Fruit fly (Drosophila melanogaster): ENCODE measurements around the gene ND-42.

ND-42 gene

DNA sequence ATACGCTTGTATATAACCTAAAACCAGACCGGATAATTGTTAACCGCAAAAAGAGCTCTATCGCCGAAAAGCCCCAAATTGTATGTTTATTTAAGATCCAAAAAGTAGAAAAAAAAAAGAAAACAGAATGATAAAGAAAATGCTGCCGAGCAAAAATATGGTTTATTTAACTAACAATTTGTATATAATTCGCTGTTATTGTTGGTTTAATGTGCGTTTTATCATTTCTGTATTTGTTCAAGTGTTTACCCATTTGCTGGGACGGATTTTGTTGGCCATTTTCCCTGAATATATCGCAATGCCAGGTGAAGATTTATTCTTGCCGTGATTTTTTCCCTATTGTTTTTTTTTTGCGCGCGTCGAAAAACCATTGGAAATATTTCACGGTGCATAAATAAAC lies 29.6 kb downstream of the ND-42 start (continued):
- TF ChIP-seq CG10147 (GFP tag; optimal IDR thresholded peaks at IDR 0.05), result peak; percentile 4
- TF ChIP-seq CG17912 (GFP tag; optimal IDR thresholded peaks at IDR 0.05), result no peak
- TF ChIP-seq Nf-YC (tag; optimal IDR thresholded peaks at IDR 0.05), result no peak
- TF ChIP-seq Oli (tag; optimal IDR thresholded peaks at IDR 0.05), result no peak
- TF ChIP-seq trh (GFP tag; optimal IDR thresholded peaks at IDR 0.05), result no peak
- no peak for TF ChIP-seq nerfin-2 (GFP tag; IDR thresholded peaks at IDR 0.05; ENCODE audit: partially characterized antibody)
- no peak for TF ChIP-seq Hr39 (optimal IDR thresholded peaks at IDR 0.05)
- no peak for TF ChIP-seq CG7372 (GFP tag; IDR thresholded peaks at IDR 0.05)
- TF ChIP-seq knrl (GFP tag; IDR thresholded peaks at IDR 0.05; ENCODE audit: partially characterized antibody), result no peak

DNA sequence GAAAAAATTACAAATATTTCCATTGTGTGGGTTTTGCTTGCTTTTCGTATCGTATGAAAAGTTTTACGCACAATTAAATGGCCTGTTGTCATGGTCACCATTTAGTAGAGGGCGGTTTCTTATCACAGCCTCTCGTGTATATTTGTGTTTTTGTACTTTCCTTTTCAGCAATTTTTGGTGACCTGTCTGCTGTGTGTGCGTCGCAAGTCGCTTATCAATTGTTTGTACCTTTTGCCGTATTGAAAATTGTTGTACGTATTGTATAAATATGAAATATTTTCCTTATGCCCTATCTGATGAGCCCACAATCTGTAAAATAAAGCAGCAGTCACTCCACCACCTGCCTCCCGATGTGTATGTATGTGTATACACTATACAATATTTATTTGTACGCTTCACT lies 38.9 kb downstream of the ND-42 start:
- TF ChIP-seq shn (GFP tag; optimal IDR thresholded peaks at IDR 0.05), result no peak
- TF ChIP-seq Meics (GFP tag; optimal IDR thresholded peaks at IDR 0.05), result no peak
- TF ChIP-seq Hmr (GFP tag; optimal IDR thresholded peaks at IDR 0.05), result no peak
- TF ChIP-seq CG3281 (GFP tag; optimal IDR thresholded peaks at IDR 0.05), result peak; percentile 5
- no peak for TF ChIP-seq fru (optimal IDR thresholded peaks at IDR 0.05)
- no peak for TF ChIP-seq CG6683 (GFP tag; optimal IDR thresholded peaks at IDR 0.05)
- no peak for TF ChIP-seq ERR (GFP tag; optimal IDR thresholded peaks at IDR 0.05)
- TF ChIP-seq stwl (tag; optimal IDR thresholded peaks at IDR 0.05), result peak; percentile 33
- peak; percentile 14 for TF ChIP-seq CG2202 (tag; optimal IDR thresholded peaks at IDR 0.05)
- no peak for TF ChIP-seq CG9817 (tag; optimal IDR thresholded peaks at IDR 0.05)
- TF ChIP-seq dysf (GFP tag; IDR thresholded peaks at IDR 0.05), result no peak
- TF ChIP-seq chm (GFP tag; IDR thresholded peaks at IDR 0.05), result peak; percentile 38; the same call in 1 of the 2 replicates
- TF ChIP-seq ATbp (GFP tag; optimal IDR thresholded peaks at IDR 0.05), result no peak
- TF ChIP-seq Med (GFP tag), result peak; percentile 12
- TF ChIP-seq CG12659 (GFP tag; optimal IDR thresholded peaks at IDR 0.05), result no peak
- TF ChIP-seq btn (GFP tag; optimal IDR thresholded peaks at IDR 0.05), result no peak
- TF ChIP-seq sim (GFP tag; IDR thresholded peaks at IDR 0.05), result no peak
- no peak for TF ChIP-seq CG10366 (GFP tag; IDR thresholded peaks at IDR 0.05)
- peak; percentile 23 for TF ChIP-seq CG10274 (GFP tag; optimal IDR thresholded peaks at IDR 0.05)
- TF ChIP-seq CG1647 (GFP tag; optimal IDR thresholded peaks at IDR 0.05), result no peak
- no peak for TF ChIP-seq vvl (GFP tag; IDR thresholded peaks at IDR 0.05)
- no peak for TF ChIP-seq D19A (tag; optimal IDR thresholded peaks at IDR 0.05)
- TF ChIP-seq emc (GFP tag; optimal IDR thresholded peaks at IDR 0.05), result no peak
- TF ChIP-seq sens-2 (GFP tag; IDR thresholded peaks at IDR 0.05), result no peak
- TF ChIP-seq HHEX (GFP tag; optimal IDR thresholded peaks at IDR 0.05), result no peak
- TF ChIP-seq Dp (GFP tag; optimal IDR thresholded peaks at IDR 0.05), result no peak
- TF ChIP-seq CG8290 (GFP tag; optimal IDR thresholded peaks at IDR 0.05), result no peak
- TF ChIP-seq CG8290 (tag; optimal IDR thresholded peaks at IDR 0.05), result no peak
- TF ChIP-seq maf-S (GFP tag; optimal IDR thresholded peaks at IDR 0.05), result no peak
- no peak for TF ChIP-seq kah (GFP tag; optimal IDR thresholded peaks at IDR 0.05)
- TF ChIP-seq exex (tag; optimal IDR thresholded peaks at IDR 0.05), result no peak
- peak in 1 of 2 experiments; percentile 3 for TF ChIP-seq bsh (GFP tag; optimal IDR thresholded peaks at IDR 0.05)
- TF ChIP-seq tll (GFP tag; optimal IDR thresholded peaks at IDR 0.05), result no peak
- TF ChIP-seq CG3065 (GFP tag; optimal IDR thresholded peaks at IDR 0.05), result no peak
- no peak for TF ChIP-seq twi (tag; optimal IDR thresholded peaks at IDR 0.05)
- no peak for TF ChIP-seq cad (GFP tag; optimal IDR thresholded peaks at IDR 0.05)
- no peak for TF ChIP-seq CG33213 (GFP tag; optimal IDR thresholded peaks at IDR 0.05)
- no peak for TF ChIP-seq CG17385 (GFP tag; optimal IDR thresholded peaks at IDR 0.05)
- no peak for TF ChIP-seq CG30403 (GFP tag; optimal IDR thresholded peaks at IDR 0.05)
- no peak for TF ChIP-seq Neu2 (GFP tag; optimal IDR thresholded peaks at IDR 0.05; ENCODE audit: borderline replicate concordance)
- no peak for TF ChIP-seq hth (optimal IDR thresholded peaks at IDR 0.05)
- TF ChIP-seq bcd (GFP tag; optimal IDR thresholded peaks at IDR 0.05), result no peak
- TF ChIP-seq CG4404 (GFP tag; IDR thresholded peaks at IDR 0.05), result no peak

All from whole organism, embryonic.